Worm (Caenorhabditis elegans): Measurements from ENCODE around the gene F14F9.2.

The F14F9.2 gene

DNA sequence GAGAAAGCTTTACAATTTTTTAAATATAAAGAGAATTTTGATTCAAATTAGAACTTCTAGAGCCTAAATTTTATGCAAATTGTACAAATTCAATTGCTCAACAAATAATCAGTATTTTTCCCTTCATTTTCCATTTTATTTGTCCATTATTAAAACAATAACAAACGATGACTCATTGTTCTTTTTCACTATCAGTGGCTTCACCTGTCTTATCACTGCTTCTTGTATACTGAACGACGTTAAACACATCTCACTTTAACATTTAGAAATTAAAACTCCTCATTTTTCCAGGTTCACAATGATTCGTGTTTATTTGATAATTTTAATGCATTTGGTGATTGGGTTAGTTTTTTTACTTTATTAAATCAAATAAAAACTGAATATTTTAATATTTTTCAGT is 25.0 kb upstream of the F14F9.2 start, which contains the start of gene sid-1:
Gene sid-1, plus strand, starts transcription at position 292 of the 400 bp plus-strand sequence.
- TF ChIP-seq nhr-80 (tag; optimal IDR thresholded peaks at IDR 0.05): peak; percentile 24
- no peak for TF ChIP-seq hlh-12 (tag; optimal IDR thresholded peaks at IDR 0.05)

- TF ChIP-seq D2030.7 (GFP tag; IDR thresholded peaks at IDR 0.05): no peak
- no peak for TF ChIP-seq tbx-9 (tag; optimal IDR thresholded peaks at IDR 0.05; ENCODE audit: borderline replicate concordance)
- no peak for TF ChIP-seq C06A6.2 (GFP tag; conservative IDR thresholded peaks at IDR 0.05)
- TF ChIP-seq snpc-1.3 (tag; optimal IDR thresholded peaks at IDR 0.05; ENCODE audit: insufficient read depth): no peak
- TF ChIP-seq pbrm-1 (GFP tag; IDR thresholded peaks at IDR 0.05): no peak
- TF ChIP-seq nhr-80 (tag; optimal IDR thresholded peaks at IDR 0.05): no peak
- TF ChIP-seq mes-4 (tag; optimal IDR thresholded peaks at IDR 0.05): no peak
- no peak for TF ChIP-seq Y53F4B.3 (GFP tag; IDR thresholded peaks at IDR 0.05)
- TF ChIP-seq F57C9.4 (tag; optimal IDR thresholded peaks at IDR 0.05): no peak
- TF ChIP-seq K11D2.4 (GFP tag; IDR thresholded peaks at IDR 0.05): no peak
- no peak for TF ChIP-seq hrde-1 (tag; optimal IDR thresholded peaks at IDR 0.05; ENCODE audit: borderline replicate concordance)
- TF ChIP-seq F22D6.2 (tag; optimal IDR thresholded peaks at IDR 0.05): no peak
- TF ChIP-seq ceh-58 (GFP tag; IDR thresholded peaks at IDR 0.05): no peak
- TF ChIP-seq ztf-26 (tag; optimal IDR thresholded peaks at IDR 0.05): no peak
- no peak for TF ChIP-seq lag-1 (GFP tag; IDR thresholded peaks at IDR 0.05)
- TF ChIP-seq nfya-2 (GFP tag; IDR thresholded peaks at IDR 0.05): no peak
- TF ChIP-seq mcd-1 (GFP tag; IDR thresholded peaks at IDR 0.05): no peak
Measured at ce11 chrV:5126793-5127192, 17.8 kb upstream of the F14F9.2 start, which contains the start of gene F14F9.5. Gene F14F9.5, plus strand, starts transcription at chrV:5127093.

DNA sequence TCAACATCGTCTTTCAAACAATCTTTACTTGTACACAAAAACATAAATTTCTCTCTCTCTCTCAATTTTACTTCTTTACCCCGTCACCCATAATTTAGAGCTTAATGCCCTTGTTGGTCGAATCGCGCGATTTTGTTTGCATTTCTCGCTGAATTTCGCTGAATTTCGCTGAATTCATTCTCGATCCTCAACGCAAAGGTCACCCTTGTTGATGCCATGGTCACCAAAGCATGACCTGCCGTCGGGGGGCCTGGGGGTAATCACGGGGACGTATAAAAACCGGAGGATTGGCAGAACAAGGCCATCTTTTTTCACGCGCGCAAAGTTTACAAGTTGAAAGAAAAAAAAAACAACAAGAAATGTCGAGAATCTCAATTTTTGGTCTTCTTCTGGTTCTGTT is 14.6 kb upstream of the F14F9.2 start, which contains the start of gene F14F9.8:
Gene F14F9.8, plus strand, starts transcription at position 301 of the 400 bp plus-strand sequence.
- TF ChIP-seq mxl-1 (tag; optimal IDR thresholded peaks at IDR 0.05) (no peak), K11D2.4 (GFP tag; IDR thresholded peaks at IDR 0.05) (no peak), D2030.7 (GFP tag; IDR thresholded peaks at IDR 0.05) (no peak), madf-10 (tag; optimal IDR thresholded peaks at IDR 0.05) (no peak), him-1 (tag; optimal IDR thresholded peaks at IDR 0.05) (no peak), unc-62 (GFP tag; optimal IDR thresholded peaks at IDR 0.05) (no peak)

- peak; percentile 44 for TF ChIP-seq attf-5 (GFP tag; optimal IDR thresholded peaks at IDR 0.05)
- no peak for TF ChIP-seq Y67H2A.10 (GFP tag; conservative IDR thresholded peaks at IDR 0.05)
- peak; percentile 97 for TF ChIP-seq cebp-1 (GFP tag; IDR thresholded peaks at IDR 0.05)
- peak; percentile 99 for TF ChIP-seq cebp-1 (tag; optimal IDR thresholded peaks at IDR 0.05)
Measured at ce11 chrV:5131380-5131779, 13.3 kb upstream of the F14F9.2 start.

DNA sequence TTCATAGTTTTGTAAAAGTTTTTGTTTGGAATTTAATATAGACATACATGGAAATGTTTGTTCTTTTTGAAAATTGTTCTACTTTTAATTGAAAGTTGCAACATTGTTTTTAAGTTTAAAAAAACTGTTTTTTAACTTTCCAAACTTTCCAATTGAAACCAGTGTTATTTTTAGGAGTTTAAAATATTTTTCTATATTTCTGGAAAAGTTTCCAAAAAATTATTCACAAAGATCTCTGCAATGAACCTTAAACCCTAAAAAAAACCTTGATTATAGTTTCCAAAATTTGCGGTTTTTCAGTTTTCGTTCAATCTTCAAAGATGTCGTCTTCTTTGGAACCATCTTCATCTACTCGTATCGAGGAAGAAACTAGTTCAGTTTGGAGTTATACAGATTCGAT is 12.2 kb upstream of the F14F9.2 start, which contains the start of gene F14F9.4:
Gene F14F9.4, plus strand, starts transcription at position 301 of the 400 bp plus-strand sequence.
- TF ChIP-seq die-1 (tag; optimal IDR thresholded peaks at IDR 0.05) (no peak), nhr-179 (tag; optimal IDR thresholded peaks at IDR 0.05) (no peak), ceh-100 (GFP tag; IDR thresholded peaks at IDR 0.05) (no peak), ceh-27 (GFP tag; optimal IDR thresholded peaks at IDR 0.05) (no peak), somi-1 (GFP tag; optimal IDR thresholded peaks at IDR 0.05) (no peak), lsl-1 (GFP tag; optimal IDR thresholded peaks at IDR 0.05) (no peak), ceh-91 (GFP tag; IDR thresholded peaks at IDR 0.05) (no peak), efl-1 (GFP tag; optimal IDR thresholded peaks at IDR 0.05) (no peak), repo-1 (tag; optimal IDR thresholded peaks at IDR 0.05) (no peak), sdz-38 (tag; optimal IDR thresholded peaks at IDR 0.05) (no peak), B0261.1 (tag; optimal IDR thresholded peaks at IDR 0.05) (no peak), F10E7.11 (tag; optimal IDR thresholded peaks at IDR 0.05) (no peak), ZK185.1 (tag; optimal IDR thresholded peaks at IDR 0.05; ENCODE audit: poor library complexity, severe bottlenecking) (no peak)
